Fruit fly (Drosophila melanogaster) whole organism, embryonic: ENCODE data around the gene CG31650.
A peak's percentile ranks its signal among the peaks of the same experiment; 100 is the strongest.

Experiments used
- CG10147 ChIP-seq: fragments of 200-800 bp; sonication (Bioruptor generic); optimal IDR thresholded peaks from 2 replicates; lab custom pipeline; 2019; ENCODE audit warnings: missing biosample characterization, mild to moderate bottlenecking, missing genetic modification characterization, moderate library complexity
- CG10267 ChIP-seq: fragments of 200-800 bp; sonication (Bioruptor generic); optimal IDR thresholded peaks from 2 replicates; lab custom pipeline; 2018; ENCODE audit warnings: missing biosample characterization, mild to moderate bottlenecking, missing genetic modification characterization, moderate library complexity
- CG10321 ChIP-seq: fragments of 200-800 bp; sonication (Bioruptor generic); IDR thresholded peaks from 2 replicates; pipeline ENCODE4 v1.3.6; 2022; ENCODE audit warnings: missing biosample characterization, missing genetic modification characterization
- CG10543 ChIP-seq: fragments of 200-800 bp; sonication (Bioruptor generic); optimal IDR thresholded peaks from 3 replicates; lab custom pipeline; 2017; ENCODE audit warnings: missing biosample characterization, mild to moderate bottlenecking, missing genetic modification characterization, moderate library complexity
- CG13424 ChIP-seq: fragments of 200-800 bp; sonication (Bioruptor generic); optimal IDR thresholded peaks from 2 replicates; lab custom pipeline; 2019; ENCODE audit warnings: missing biosample characterization, mild to moderate bottlenecking, missing genetic modification characterization, moderate library complexity
- CG15269 ChIP-seq: fragments of 200-800 bp; sonication (Bioruptor generic); optimal IDR thresholded peaks from 2 replicates; lab custom pipeline; 2018; ENCODE audit warnings: missing biosample characterization, mild to moderate bottlenecking, missing genetic modification characterization, moderate library complexity
- CG17359 ChIP-seq: fragments of 200-800 bp; sonication (Bioruptor generic); optimal IDR thresholded peaks from 3 replicates; lab custom pipeline; 2018; ENCODE audit warnings: missing biosample characterization, mild to moderate bottlenecking, missing genetic modification characterization, moderate library complexity
- CG1832 ChIP-seq: fragments of 200-800 bp; sonication (Bioruptor generic); optimal IDR thresholded peaks from 2 replicates; lab custom pipeline; 2017; ENCODE audit warnings: missing biosample characterization, mild to moderate bottlenecking, missing genetic modification characterization, inconsistent platforms
- CG2116 ChIP-seq: fragments of 200-800 bp; sonication (Bioruptor generic); optimal IDR thresholded peaks from 3 replicates; lab custom pipeline; 2018; ENCODE audit warnings: missing biosample characterization, mild to moderate bottlenecking, missing genetic modification characterization
- CG2712 ChIP-seq: fragments of 200-800 bp; optimal IDR thresholded peaks from 3 replicates; lab custom pipeline; 2019; ENCODE audit warnings: missing biosample characterization, mild to moderate bottlenecking, missing genetic modification characterization, moderate library complexity
- CG31224 ChIP-seq: fragments of 200-800 bp; sonication (Bioruptor generic); IDR thresholded peaks from 2 replicates; pipeline ENCODE4 v1.3.6; 2022; ENCODE audit warnings: missing biosample characterization, missing genetic modification characterization
- CG31441 ChIP-seq: fragments of 200-800 bp; sonication (Bioruptor generic); IDR thresholded peaks from 2 replicates; pipeline ENCODE4 v1.3.6; 2022; ENCODE audit warnings: missing biosample characterization, missing genetic modification characterization
- CG4328 ChIP-seq: fragments of 200-800 bp; sonication (Bioruptor generic); optimal IDR thresholded peaks from 3 replicates; lab custom pipeline; 2017; ENCODE audit warnings: missing biosample characterization, missing genetic modification reagents, missing genetic modification characterization
- CG6689 ChIP-seq: fragments of 200-800 bp; sonication (Bioruptor generic); IDR thresholded peaks from 2 replicates; pipeline ENCODE4 v1.3.6; 2022; ENCODE audit warnings: missing biosample characterization, missing genetic modification characterization
- CG7556 ChIP-seq: fragments of 200-800 bp; sonication (Bioruptor generic); optimal IDR thresholded peaks from 2 replicates; lab custom pipeline; 2017; ENCODE audit warnings: missing biosample characterization, mild to moderate bottlenecking, missing genetic modification characterization
- CG9932 ChIP-seq: fragments of 200-800 bp; sonication (Bioruptor generic); IDR thresholded peaks from 2 replicates; pipeline ENCODE4 v1.3.6; 2022; ENCODE audit warnings: missing biosample characterization, missing genetic modification characterization
- D19A ChIP-seq: fragments of 200-800 bp; optimal IDR thresholded peaks from 3 replicates; lab custom pipeline; 2019; ENCODE audit warnings: missing biosample characterization, mild to moderate bottlenecking, missing genetic modification characterization, moderate library complexity
- Drgx ChIP-seq: fragments of 200-800 bp; sonication (Bioruptor generic); IDR thresholded peaks from 2 replicates; pipeline ENCODE4 v1.3.6; 2022; ENCODE audit warnings: missing biosample characterization, missing genetic modification characterization
- E2f2 ChIP-seq: fragments of 200-800 bp; sonication (Bioruptor generic); IDR thresholded peaks from 2 replicates; pipeline ENCODE4 v1.3.6; 2022; ENCODE audit warnings: missing biosample characterization, missing genetic modification characterization
- Hr51 ChIP-seq, 2 experiments: fragments of 200-800 bp; sonication (Bioruptor generic); optimal IDR thresholded peaks; 2 replicates in 1 of 2; 3 replicates in 1 of 2; lab custom pipeline; 2016 to 2018; ENCODE audit warnings: missing biosample characterization in 2 of 2, missing genetic modification characterization in 2 of 2, mild to moderate bottlenecking in 1 of 2, moderate library complexity in 1 of 2
- Hr78 ChIP-seq, 2 experiments: fragments of 200-800 bp in 1 of 2; fragments of >200 bp in 1 of 2; sonication (Bioruptor generic) in 1 of 2; optimal IDR thresholded peaks; 2 replicates each; lab custom pipeline; 2017 to 2019; ENCODE audit warnings: missing biosample characterization in 2 of 2, missing genetic modification characterization in 2 of 2, mild to moderate bottlenecking in 1 of 2, moderate library complexity in 1 of 2
- Lim3 ChIP-seq: fragments of 200-800 bp; sonication (Bioruptor generic); IDR thresholded peaks from 2 replicates; pipeline ENCODE4 v1.3.6; 2022; ENCODE audit warnings: missing biosample characterization, missing genetic modification characterization
- Spps ChIP-seq: fragments of 200-800 bp; sonication (Bioruptor generic); optimal IDR thresholded peaks from 2 replicates; lab custom pipeline; 2018; ENCODE audit warnings: missing biosample characterization, mild to moderate bottlenecking, missing genetic modification characterization
- Trl ChIP-seq, 3 experiments: fragments of >200 bp in 2 of 3; fragments of 200-800 bp in 1 of 3; sonication (Bioruptor generic) in 1 of 3; optimal IDR thresholded peaks; 2 replicates in 1 of 3; 3 replicates in 2 of 3; lab custom pipeline; 2016 to 2017; ENCODE audit warnings: missing biosample characterization in 1 of 3, missing genetic modification characterization in 1 of 3
- gce ChIP-seq: fragments of 200-800 bp; sonication (Bioruptor generic); IDR thresholded peaks from 3 replicates; pipeline ENCODE4 v1.3.6; 2022; ENCODE audit warnings: missing biosample characterization, missing genetic modification characterization
- grau ChIP-seq: fragments of 200-800 bp; optimal IDR thresholded peaks from 3 replicates; lab custom pipeline; 2019; ENCODE audit warnings: missing biosample characterization, mild to moderate bottlenecking, missing genetic modification characterization, moderate library complexity
- gro ChIP-seq: fragments of 200-800 bp; sonication (Bioruptor generic); optimal IDR thresholded peaks from 2 replicates; lab custom pipeline; 2016; ENCODE audit warnings: missing biosample characterization, missing genetic modification characterization
- gsb ChIP-seq: fragments of 200-800 bp; sonication (Bioruptor generic); IDR thresholded peaks from 2 replicates; pipeline ENCODE4 v1.3.6; 2022; ENCODE audit warnings: missing biosample characterization, missing genetic modification characterization
- lab ChIP-seq: fragments of 200-800 bp; sonication (Bioruptor generic); optimal IDR thresholded peaks from 3 replicates; lab custom pipeline; 2017; ENCODE audit warnings: missing biosample characterization, missing genetic modification characterization, mild to moderate bottlenecking, moderate library complexity, missing genetic modification reagents
- nom ChIP-seq: fragments of 200-800 bp; sonication (Bioruptor generic); optimal IDR thresholded peaks from 2 replicates; lab custom pipeline; 2017; ENCODE audit warnings: missing biosample characterization, missing genetic modification characterization, mild to moderate bottlenecking, moderate library complexity, missing genetic modification reagents
- p53 ChIP-seq: fragments of 200-800 bp; sonication (Bioruptor generic); optimal IDR thresholded peaks from 2 replicates; lab custom pipeline; 2016; ENCODE audit warnings: missing biosample characterization, missing genetic modification characterization
- salm ChIP-seq: fragments of 200-800 bp; sonication (Bioruptor generic); optimal IDR thresholded peaks from 2 replicates; lab custom pipeline; 2018; ENCODE audit warnings: missing biosample characterization, mild to moderate bottlenecking, missing genetic modification characterization
- sob ChIP-seq: fragments of 200-800 bp; sonication (Bioruptor generic); IDR thresholded peaks from 2 replicates; pipeline ENCODE4 v1.3.6; 2022; ENCODE audit warnings: missing biosample characterization, missing genetic modification characterization
- stc ChIP-seq: fragments of 200-800 bp; sonication (Bioruptor generic); IDR thresholded peaks from 2 replicates; pipeline ENCODE4 v1.3.6; 2022; ENCODE audit warnings: missing biosample characterization, missing genetic modification characterization
- tin ChIP-seq: fragments of 200-800 bp; sonication (Bioruptor generic); optimal IDR thresholded peaks from 3 replicates; lab custom pipeline; 2016; ENCODE audit warnings: missing biosample characterization, missing genetic modification characterization
- wdn ChIP-seq: fragments of 200-800 bp; sonication (Bioruptor generic); IDR thresholded peaks from 2 replicates; pipeline ENCODE4 v1.3.6; 2022; ENCODE audit warnings: missing biosample characterization, missing genetic modification characterization
- zf30C ChIP-seq: fragments of 200-800 bp; sonication (Bioruptor generic); optimal IDR thresholded peaks from 3 replicates; lab custom pipeline; 2018; ENCODE audit warnings: missing biosample characterization, mild to moderate bottlenecking, missing genetic modification characterization
- zfh1 ChIP-seq: fragments of 200-800 bp; sonication (Bioruptor generic); IDR thresholded peaks from 3 replicates; pipeline ENCODE4 v1.3.6; 2022; ENCODE audit warnings: missing biosample characterization, missing genetic modification characterization

The CG31650 gene

DNA sequence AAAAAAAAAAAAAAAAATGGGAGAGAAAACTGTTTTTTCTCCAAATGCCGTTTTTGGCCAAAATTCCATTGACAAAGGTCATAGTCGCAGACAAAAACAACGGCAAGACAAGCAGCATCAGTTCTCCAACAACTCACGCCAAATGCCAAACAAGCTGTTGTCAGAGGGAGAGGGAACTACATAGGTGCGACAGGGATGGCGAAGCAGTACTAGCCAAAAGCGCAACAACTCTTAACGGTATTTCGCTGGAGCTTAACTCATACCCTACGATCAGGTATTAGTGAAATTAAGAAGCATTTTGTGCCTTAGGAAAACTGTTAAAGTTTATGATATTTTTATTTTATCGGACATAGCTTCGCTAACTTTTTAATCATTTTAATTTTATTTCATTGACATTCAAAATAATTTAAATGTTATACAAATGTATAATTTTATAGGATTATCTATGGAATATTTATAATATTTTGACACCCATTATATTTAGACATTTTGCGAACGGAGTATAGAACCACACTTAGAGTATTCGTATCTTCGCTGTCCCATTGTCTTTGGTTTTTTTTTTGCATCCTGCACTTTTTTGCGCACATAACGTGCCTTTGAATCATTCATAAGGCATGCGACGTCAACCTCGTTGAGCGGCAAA, 35.8 kb upstream of the CG31650 start (continued):
- TF ChIP-seq CG1832 (GFP tag; lab: Kevin White, UChicago) = peak; percentile 14
- no peak for TF ChIP-seq Spps (tag; lab: Kevin White, UChicago)
- no peak for TF ChIP-seq CG9932 (GFP tag; lab: Robert Waterston, UW)
- no peak for TF ChIP-seq p53 (GFP tag; lab: Kevin White, UChicago)
- TF ChIP-seq CG31224 (GFP tag; lab: Robert Waterston, UW) = no peak
- no peak for TF ChIP-seq gsb (GFP tag; lab: Robert Waterston, UW)
- TF ChIP-seq Hr51 (GFP tag; optimal IDR thresholded peaks at IDR 0.05; lab: Kevin White, UChicago) = peak in 1 of 2 experiments; percentile 63
- TF ChIP-seq CG17359 (tag; lab: Kevin White, UChicago) = peak; percentile 20
- TF ChIP-seq CG7556 (GFP tag; lab: Kevin White, UChicago) = peak; percentile 28
- TF ChIP-seq Lim3 (GFP tag; lab: Robert Waterston, UW) = no peak
- no peak; the same call in 1 of the 2 replicates for TF ChIP-seq CG6689
- TF ChIP-seq CG13424 = peak; percentile 20
- TF ChIP-seq CG31441 (GFP tag; lab: Robert Waterston, UW) = peak; percentile 44; the same call in 1 of the 2 replicates
- TF ChIP-seq Hr78 (GFP tag; optimal IDR thresholded peaks at IDR 0.05; lab: Kevin White, UChicago) = peak in 1 of 2 experiments; percentile 2
- TF ChIP-seq CG2712 (tag; lab: Kevin White, UChicago) = peak; percentile 14
- TF ChIP-seq Drgx = peak; percentile 87
- TF ChIP-seq CG15269 (tag; lab: Kevin White, UChicago) = peak; percentile 32
- TF ChIP-seq grau = peak; percentile 16
- no peak for TF ChIP-seq wdn
- TF ChIP-seq CG10147 (GFP tag; lab: Kevin White, UChicago) = peak; percentile 2
- peak; percentile 65 for TF ChIP-seq nom (GFP tag; lab: Kevin White, UChicago)
- TF ChIP-seq gro (GFP tag; lab: Kevin White, UChicago) = no peak
- TF ChIP-seq CG4328 (GFP tag; lab: Kevin White, UChicago) = no peak
- no peak for TF ChIP-seq CG10543 (GFP tag; lab: Kevin White, UChicago)
- no peak for TF ChIP-seq CG2116
- no peak for TF ChIP-seq salm (tag; lab: Kevin White, UChicago)
- TF ChIP-seq lab (GFP tag; lab: Kevin White, UChicago) = peak; percentile 16
- TF ChIP-seq D19A (tag; lab: Kevin White, UChicago) = peak; percentile 48
- TF ChIP-seq tin (GFP tag; lab: Kevin White, UChicago) = no peak
- no peak for TF ChIP-seq CG10267
- TF ChIP-seq sob (GFP tag; lab: Robert Waterston, UW) = 0 out of 2 replicates have a peak, but pooled peaks have one; percentile 7
- 0 out of 3 replicates have a peak, but pooled peaks have one; percentile 10 for TF ChIP-seq gce (GFP tag; lab: Robert Waterston, UW)
- TF ChIP-seq stc = peak; percentile 18; the same call in 1 of the 2 replicates
- no peak for TF ChIP-seq E2f2 (GFP tag; lab: Robert Waterston, UW)
- no peak for TF ChIP-seq zf30C
- 0 out of 3 replicates have a peak, but pooled peaks have one; percentile 28 for TF ChIP-seq zfh1 (GFP tag; lab: Robert Waterston, UW)

DNA sequence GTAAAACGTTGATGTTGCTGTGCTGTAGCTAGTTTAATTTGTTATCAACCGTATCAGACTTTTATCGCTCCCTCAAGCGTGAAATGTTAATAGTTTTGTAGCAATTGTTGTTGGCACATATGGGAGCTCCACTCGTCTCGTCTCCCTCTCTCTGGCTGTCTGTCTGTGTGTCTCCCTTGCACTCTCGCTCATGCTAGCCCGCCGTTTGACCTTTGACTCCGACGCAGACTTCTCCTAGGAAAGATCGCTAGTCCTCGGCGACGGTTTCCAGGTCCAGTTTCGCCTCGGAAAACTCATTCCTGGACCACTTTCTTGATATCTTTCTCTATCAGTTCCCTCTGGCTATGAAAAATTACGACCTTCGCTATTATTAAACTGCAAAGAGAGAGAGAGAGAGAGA, 34.7 kb upstream of the CG31650 start:
- TF ChIP-seq Trl (optimal IDR thresholded peaks at IDR 0.05; lab: Kevin White, UChicago) = peak in 1 of 2 experiments; percentile 14
- no peak for TF ChIP-seq Trl (GFP tag; optimal IDR thresholded peaks at IDR 0.05; lab: Kevin White, UChicago)
- peak; percentile 5 for TF ChIP-seq nom (GFP tag; lab: Kevin White, UChicago)
- peak in 1 of 2 experiments; percentile 94 for TF ChIP-seq Hr78 (GFP tag; optimal IDR thresholded peaks at IDR 0.05; lab: Kevin White, UChicago)
- TF ChIP-seq CG10321 = 0 out of 2 replicates have a peak, but pooled peaks have one; percentile 36
- peak; percentile 38 for TF ChIP-seq CG1832 (GFP tag; lab: Kevin White, UChicago)
- TF ChIP-seq CG10147 (GFP tag; lab: Kevin White, UChicago) = no peak
- TF ChIP-seq, all 482 proteins: peak for 5
